Worm (Caenorhabditis elegans): Measurements from ENCODE around the gene F56C3.7.

F56C3.7 gene

DNA sequence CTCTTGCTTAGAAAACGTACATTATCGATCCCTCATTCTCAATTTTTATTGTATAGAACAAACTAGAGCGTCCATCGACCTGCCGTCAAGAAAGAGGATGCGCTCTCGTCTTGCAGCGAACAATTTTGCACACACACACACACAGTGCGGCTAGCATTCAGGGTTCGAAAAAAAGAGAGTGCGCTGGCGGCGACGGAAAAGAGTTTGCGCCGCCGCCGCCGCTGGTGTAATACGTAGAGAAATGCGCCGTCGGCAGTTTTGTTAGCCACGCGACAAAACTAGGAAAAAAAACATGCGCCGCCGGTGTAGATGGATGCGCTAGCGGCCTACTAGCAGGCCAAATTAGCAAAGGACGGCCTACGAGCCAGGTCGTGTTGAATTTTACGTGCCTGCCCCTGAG, 13.0 kb upstream of the F56C3.7 start:
- peak; percentile 64 for TF ChIP-seq sdc-2 (tag; optimal IDR thresholded peaks at IDR 0.05)
- no peak for TF ChIP-seq npax-4 (tag; optimal IDR thresholded peaks at IDR 0.05)

DNA sequence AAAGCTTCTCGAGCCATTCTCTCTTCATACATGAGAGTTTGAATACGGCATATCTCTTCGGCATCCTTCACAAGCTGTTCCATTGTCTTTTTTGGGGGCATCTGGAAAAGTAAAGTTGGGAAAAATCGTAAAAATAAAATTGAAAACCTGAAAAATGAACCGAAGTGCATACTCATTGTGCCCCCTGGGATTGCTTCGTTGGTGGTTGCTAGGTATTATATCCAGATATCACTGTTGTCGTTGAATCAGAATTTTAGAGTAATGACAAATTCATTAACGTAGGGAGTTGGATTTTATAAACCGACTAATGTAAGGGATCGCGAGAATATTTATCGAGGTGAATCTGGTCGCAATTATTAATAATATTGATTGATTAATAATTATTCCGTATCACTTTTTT, 11.0 kb upstream of the F56C3.7 start, which contains the start of gene F56C3.10:
Gene F56C3.10, minus strand, starts transcription at position 101 of the 400 bp plus-strand sequence.
- TF ChIP-seq sox-2 (GFP tag; IDR thresholded peaks at IDR 0.05) (no peak), ceh-48 (tag; optimal IDR thresholded peaks at IDR 0.05) (no peak), gmeb-2 (tag; optimal IDR thresholded peaks at IDR 0.05) (no peak), fkh-6 (tag; optimal IDR thresholded peaks at IDR 0.05) (no peak), sdc-2 (tag; optimal IDR thresholded peaks at IDR 0.05) (no peak), ceh-14 (tag; optimal IDR thresholded peaks at IDR 0.05) (no peak), tbx-7 (tag; optimal IDR thresholded peaks at IDR 0.05) (no peak), ceh-2 (tag; optimal IDR thresholded peaks at IDR 0.05) (no peak), ztf-16 (tag; optimal IDR thresholded peaks at IDR 0.05) (no peak), dmd-4 (tag; optimal IDR thresholded peaks at IDR 0.05; ENCODE audit: borderline replicate concordance) (no peak), ceh-30 (tag; optimal IDR thresholded peaks at IDR 0.05) (no peak), eyg-1 (tag; optimal IDR thresholded peaks at IDR 0.05) (no peak), hlh-13 (GFP tag; optimal IDR thresholded peaks at IDR 0.05) (no peak)

DNA sequence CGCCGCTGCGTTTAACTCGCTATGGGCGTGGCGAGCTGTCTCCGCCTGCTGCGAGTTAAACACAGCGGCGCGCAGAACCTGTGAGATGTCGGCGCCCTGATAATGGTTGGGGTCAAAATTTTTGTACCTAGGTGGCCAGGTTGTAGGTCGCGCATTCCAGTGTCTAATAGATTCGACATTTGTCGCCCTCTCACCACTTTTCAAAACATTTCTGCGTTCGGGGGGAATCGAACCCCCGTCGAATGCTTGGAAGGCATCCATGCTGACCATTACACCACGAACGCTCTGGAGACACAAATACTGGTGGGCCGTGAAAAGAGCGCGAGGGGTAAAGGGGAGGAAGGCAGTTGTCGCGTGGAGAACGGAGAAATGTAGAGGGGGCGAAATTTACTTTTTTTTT, 8.8 kb upstream of the F56C3.7 start:
- TF ChIP-seq pqm-1 (tag; optimal IDR thresholded peaks at IDR 0.05) (peak; percentile 66), ceh-2 (tag; optimal IDR thresholded peaks at IDR 0.05) (peak; percentile 68), che-1 (tag; optimal IDR thresholded peaks at IDR 0.05) (peak; percentile 86), nhr-232 (tag; optimal IDR thresholded peaks at IDR 0.05) (peak; percentile 79), hlh-13 (GFP tag; optimal IDR thresholded peaks at IDR 0.05) (peak; percentile 80), zip-5 (tag; optimal IDR thresholded peaks at IDR 0.05) (peak; percentile 37), dmd-4 (tag; optimal IDR thresholded peaks at IDR 0.05; ENCODE audit: borderline replicate concordance) (peak; percentile 79), ztf-16 (tag; optimal IDR thresholded peaks at IDR 0.05) (peak; percentile 84), lim-6 (tag; optimal IDR thresholded peaks at IDR 0.05) (peak; percentile 79), pros-1 (tag; optimal IDR thresholded peaks at IDR 0.05) (no peak), ceh-34 (tag; optimal IDR thresholded peaks at IDR 0.05) (peak; percentile 89), hlh-8 (tag; optimal IDR thresholded peaks at IDR 0.05) (peak; percentile 56), fax-1 (tag; optimal IDR thresholded peaks at IDR 0.05) (peak; percentile 65), hlh-30 (tag; optimal IDR thresholded peaks at IDR 0.05; ENCODE audit: insufficient read depth) (peak; percentile 34), Y22D7AL.16 (tag; optimal IDR thresholded peaks at IDR 0.05) (peak; percentile 85), pat-9 (tag; optimal IDR thresholded peaks at IDR 0.05) (peak; percentile 80), dve-1 (tag; optimal IDR thresholded peaks at IDR 0.05) (no peak), lin-11 (tag; optimal IDR thresholded peaks at IDR 0.05) (peak; percentile 76), ref-2 (tag; optimal IDR thresholded peaks at IDR 0.05) (peak; percentile 84), ama-1 (optimal IDR thresholded peaks at IDR 0.05) (no peak), ceh-18 (tag; optimal IDR thresholded peaks at IDR 0.05) (peak; percentile 76), ets-4 (tag; optimal IDR thresholded peaks at IDR 0.05) (peak; percentile 62), ahr-1 (tag; optimal IDR thresholded peaks at IDR 0.05) (peak; percentile 56), fkh-10 (GFP tag; optimal IDR thresholded peaks at IDR 0.05) (peak; percentile 16), pag-3 (tag; optimal IDR thresholded peaks at IDR 0.05; ENCODE audit: borderline replicate concordance) (peak; percentile 29), ceh-19 (GFP tag; optimal IDR thresholded peaks at IDR 0.05) (peak; percentile 90), rnt-1 (tag; optimal IDR thresholded peaks at IDR 0.05) (peak; percentile 85), unc-86 (tag; optimal IDR thresholded peaks at IDR 0.05) (peak; percentile 77), fkh-6 (tag; optimal IDR thresholded peaks at IDR 0.05) (peak; percentile 78), mec-3 (tag; optimal IDR thresholded peaks at IDR 0.05; ENCODE audit: borderline replicate concordance) (no peak), madf-2 (tag; optimal IDR thresholded peaks at IDR 0.05) (peak; percentile 82), elt-4 (tag; optimal IDR thresholded peaks at IDR 0.05) (peak; percentile 80), nfya-1 (tag; optimal IDR thresholded peaks at IDR 0.05) (peak; percentile 77), tbx-7 (tag; optimal IDR thresholded peaks at IDR 0.05) (peak; percentile 53), ceh-9 (tag; optimal IDR thresholded peaks at IDR 0.05) (peak; percentile 32), pax-1 (tag; optimal IDR thresholded peaks at IDR 0.05) (no peak), ceh-48 (tag; optimal IDR thresholded peaks at IDR 0.05) (peak; percentile 70), F13H6.1 (tag; optimal IDR thresholded peaks at IDR 0.05) (peak; percentile 58), T23F11.4 (GFP tag; optimal IDR thresholded peaks at IDR 0.05) (peak; percentile 60), ceh-45 (GFP tag; IDR thresholded peaks at IDR 0.05) (peak; percentile 72), sox-4 (tag; optimal IDR thresholded peaks at IDR 0.05) (peak; percentile 87), gmeb-2 (tag; optimal IDR thresholded peaks at IDR 0.05) (peak; percentile 85)

Data from whole organism, late embryonic.